Fruit fly (Drosophila melanogaster) whole organism, embryonic: ENCODE data around the gene Iru.
A peak's percentile ranks its signal among the peaks of the same experiment; 100 is the strongest.

Experiments
- BEAF-32 ChIP-seq: fragments of 200-800 bp; sonication (Bioruptor generic); optimal IDR thresholded peaks from 3 replicates; lab custom pipeline; 2017; ENCODE audit warnings: missing biosample characterization, missing genetic modification characterization, mild to moderate bottlenecking, moderate library complexity, missing genetic modification reagents
- C15 ChIP-seq: fragments of 200-800 bp; sonication (Bioruptor generic); IDR thresholded peaks from 3 replicates; pipeline ENCODE4 v1.3.6; 2022; ENCODE audit warnings: missing biosample characterization, missing genetic modification characterization
- CG13624 ChIP-seq: fragments of 200-800 bp; sonication (Bioruptor generic); optimal IDR thresholded peaks from 2 replicates; lab custom pipeline; 2016; ENCODE audit warnings: missing biosample characterization, missing genetic modification characterization
- CG13894 ChIP-seq: fragments of 200-800 bp; sonication (Bioruptor generic); optimal IDR thresholded peaks from 3 replicates; lab custom pipeline; 2018; ENCODE audit warnings: missing biosample characterization, mild to moderate bottlenecking, missing genetic modification characterization, moderate library complexity
- CG15601 ChIP-seq: fragments of 200-800 bp; sonication (Bioruptor generic); optimal IDR thresholded peaks from 3 replicates; lab custom pipeline; 2019; ENCODE audit warnings: missing biosample characterization, mild to moderate bottlenecking, missing genetic modification characterization, moderate library complexity
- CG16863 ChIP-seq: fragments of 200-800 bp; sonication (Bioruptor generic); optimal IDR thresholded peaks from 3 replicates; lab custom pipeline; 2016; ENCODE audit warnings: missing biosample characterization, missing genetic modification characterization
- CG17912 ChIP-seq: fragments of 200-800 bp; sonication (Bioruptor generic); optimal IDR thresholded peaks from 2 replicates; lab custom pipeline; 2018; ENCODE audit warnings: missing biosample characterization, mild to moderate bottlenecking, missing genetic modification characterization
- CG30020 ChIP-seq: fragments of 200-800 bp; optimal IDR thresholded peaks from 2 replicates; lab custom pipeline; 2019; ENCODE audit warnings: missing biosample characterization, mild to moderate bottlenecking, missing genetic modification characterization, moderate library complexity
- CG31224 ChIP-seq: fragments of 200-800 bp; sonication (Bioruptor generic); IDR thresholded peaks from 2 replicates; pipeline ENCODE4 v1.3.6; 2022; ENCODE audit warnings: missing biosample characterization, missing genetic modification characterization
- CG32532 ChIP-seq: fragments of 200-800 bp; sonication (Bioruptor generic); IDR thresholded peaks from 2 replicates; pipeline ENCODE4 v1.3.6; 2022; ENCODE audit warnings: missing biosample characterization, missing genetic modification characterization
- CG3407 ChIP-seq: fragments of 200-800 bp; sonication (Bioruptor generic); optimal IDR thresholded peaks from 2 replicates; lab custom pipeline; 2018; ENCODE audit warnings: missing biosample characterization, mild to moderate bottlenecking, missing genetic modification characterization
- CG6175 ChIP-seq: fragments of 200-800 bp; sonication (Bioruptor generic); IDR thresholded peaks from 3 replicates; pipeline ENCODE4 v1.3.6; 2022; ENCODE audit warnings: missing biosample characterization, missing genetic modification characterization
- CG7556 ChIP-seq: fragments of 200-800 bp; sonication (Bioruptor generic); optimal IDR thresholded peaks from 2 replicates; lab custom pipeline; 2017; ENCODE audit warnings: missing biosample characterization, mild to moderate bottlenecking, missing genetic modification characterization
- Dp ChIP-seq: fragments of 200-800 bp; sonication (Bioruptor generic); optimal IDR thresholded peaks from 2 replicates; lab custom pipeline; 2018; ENCODE audit warnings: missing biosample characterization, mild to moderate bottlenecking, missing genetic modification characterization, moderate library complexity
- E2f2 ChIP-seq: fragments of 200-800 bp; sonication (Bioruptor generic); IDR thresholded peaks from 2 replicates; pipeline ENCODE4 v1.3.6; 2022; ENCODE audit warnings: missing biosample characterization, missing genetic modification characterization
- Elba2 ChIP-seq: fragments of 200-800 bp; sonication (Bioruptor generic); optimal IDR thresholded peaks from 3 replicates; lab custom pipeline; 2016; ENCODE audit warnings: missing biosample characterization, missing genetic modification characterization
- Fer2 ChIP-seq: fragments of 200-800 bp; sonication (Bioruptor generic); optimal IDR thresholded peaks from 2 replicates; lab custom pipeline; 2018; ENCODE audit warnings: missing biosample characterization, mild to moderate bottlenecking, missing genetic modification characterization, moderate library complexity
- GATAe ChIP-seq: fragments of 200-800 bp; sonication (Bioruptor generic); conservative IDR thresholded peaks from 2 replicates; pipeline ENCODE4 v1.3.6; 2022; ENCODE audit warnings: missing biosample characterization, missing genetic modification characterization
- Gug ChIP-seq: fragments of 200-800 bp; sonication (Bioruptor generic); IDR thresholded peaks from 4 replicates; pipeline ENCODE4 v1.3.6; 2022; ENCODE audit warnings: missing biosample characterization, missing genetic modification characterization
- HLH54F ChIP-seq: fragments of 200-800 bp; sonication (Bioruptor generic); optimal IDR thresholded peaks from 3 replicates; lab custom pipeline; 2016; ENCODE audit warnings: missing biosample characterization, missing genetic modification characterization
- Hand ChIP-seq: fragments of 200-800 bp; sonication (Bioruptor generic); optimal IDR thresholded peaks from 2 replicates; lab custom pipeline; 2017; ENCODE audit warnings: mild to moderate bottlenecking, missing biosample characterization, missing genetic modification reagents, missing genetic modification characterization
- Lim3 ChIP-seq: fragments of 200-800 bp; sonication (Bioruptor generic); IDR thresholded peaks from 2 replicates; pipeline ENCODE4 v1.3.6; 2022; ENCODE audit warnings: missing biosample characterization, missing genetic modification characterization
- NC2α ChIP-seq: fragments of 200-800 bp; sonication (Bioruptor generic); optimal IDR thresholded peaks from 2 replicates; lab custom pipeline; 2016; ENCODE audit warnings: missing biosample characterization, missing genetic modification characterization
- Nf-YC ChIP-seq: fragments of 200-800 bp; optimal IDR thresholded peaks from 3 replicates; lab custom pipeline; 2019; ENCODE audit warnings: missing biosample characterization, mild to moderate bottlenecking, missing genetic modification characterization, moderate library complexity
- Oli ChIP-seq: fragments of 200-800 bp; sonication (Bioruptor generic); optimal IDR thresholded peaks from 2 replicates; lab custom pipeline; 2018; ENCODE audit warnings: missing biosample characterization, mild to moderate bottlenecking, missing genetic modification characterization, moderate library complexity
- Optix ChIP-seq: fragments of 200-800 bp; sonication (Bioruptor generic); IDR thresholded peaks from 3 replicates; pipeline ENCODE4 v1.3.6; 2022; ENCODE audit warnings: missing biosample characterization, missing genetic modification characterization
- Poxn ChIP-seq: fragments of 200-800 bp; sonication (Bioruptor generic); IDR thresholded peaks from 2 replicates; pipeline ENCODE4 v1.3.6; 2022; ENCODE audit warnings: missing biosample characterization, missing genetic modification characterization
- Ravus ChIP-seq: fragments of 200-800 bp; sonication (Bioruptor generic); IDR thresholded peaks from 2 replicates; pipeline ENCODE4 v1.3.6; 2022; ENCODE audit warnings: missing biosample characterization, missing genetic modification characterization
- Six4 ChIP-seq: fragments of 200-800 bp; sonication (Bioruptor generic); optimal IDR thresholded peaks from 2 replicates; lab custom pipeline; 2016; ENCODE audit warnings: missing biosample characterization, missing genetic modification characterization
- Sox102F ChIP-seq: fragments of 200-800 bp; sonication (Bioruptor generic); optimal IDR thresholded peaks from 2 replicates; lab custom pipeline; 2018; ENCODE audit warnings: missing biosample characterization, mild to moderate bottlenecking, missing genetic modification characterization, moderate library complexity
- amos ChIP-seq: fragments of 200-800 bp; sonication (Bioruptor generic); IDR thresholded peaks from 2 replicates; pipeline ENCODE4 v1.3.6; 2022; ENCODE audit warnings: missing biosample characterization, missing genetic modification characterization; ENCODE audit not compliant: partially characterized antibody
- bcd ChIP-seq: fragments of 200-800 bp; sonication (Bioruptor generic); optimal IDR thresholded peaks from 2 replicates; lab custom pipeline; 2017; ENCODE audit warnings: missing biosample characterization, mild to moderate bottlenecking, missing genetic modification characterization
- crol ChIP-seq: fragments of 200-800 bp; sonication (Bioruptor generic); IDR thresholded peaks from 2 replicates; pipeline ENCODE4 v1.3.6; 2022; ENCODE audit warnings: missing biosample characterization, missing genetic modification characterization
- crp ChIP-seq, 2 experiments: fragments of 200-800 bp; sonication (Bioruptor generic); optimal IDR thresholded peaks; 2 replicates in 1 of 2; 3 replicates in 1 of 2; lab custom pipeline; 2017; ENCODE audit warnings: missing biosample characterization in 2 of 2, missing genetic modification characterization in 2 of 2, mild to moderate bottlenecking in 1 of 2, moderate library complexity in 1 of 2
- danr ChIP-seq: fragments of 200-800 bp; sonication (Bioruptor generic); IDR thresholded peaks from 2 replicates; pipeline ENCODE4 v1.3.6; 2022; ENCODE audit warnings: missing biosample characterization, missing genetic modification characterization
- ems ChIP-seq: fragments of 200-800 bp; sonication (Bioruptor generic); optimal IDR thresholded peaks from 3 replicates; lab custom pipeline; 2016; ENCODE audit warnings: missing biosample characterization, missing genetic modification characterization
- h ChIP-seq: fragments of >200 bp; optimal IDR thresholded peaks from 2 replicates; lab custom pipeline; 2017
- jumu ChIP-seq: fragments of 200-800 bp; sonication (Bioruptor generic); optimal IDR thresholded peaks from 3 replicates; lab custom pipeline; 2016; ENCODE audit warnings: missing biosample characterization, missing genetic modification characterization
- klu ChIP-seq: fragments of 200-800 bp; sonication (Bioruptor generic); IDR thresholded peaks from 2 replicates; pipeline ENCODE4 v1.3.6; 2022; ENCODE audit warnings: missing biosample characterization, missing genetic modification characterization
- lmd ChIP-seq: fragments of 200-800 bp; sonication (Bioruptor generic); IDR thresholded peaks from 2 replicates; pipeline ENCODE4 v1.3.6; 2022; ENCODE audit warnings: missing biosample characterization, missing genetic modification characterization
- lola ChIP-seq, 3 experiments: fragments of >200 bp in 2 of 3; fragments of 200-800 bp in 1 of 3; sonication (Bioruptor generic) in 1 of 3; optimal IDR thresholded peaks; 2 replicates each; lab custom pipeline; 2017 to 2019; ENCODE audit warnings: missing biosample characterization in 3 of 3, missing genetic modification characterization in 3 of 3, mild to moderate bottlenecking in 1 of 3, moderate library complexity in 1 of 3
- mirr ChIP-seq: fragments of 200-800 bp; sonication (Bioruptor generic); optimal IDR thresholded peaks from 3 replicates; lab custom pipeline; 2018; ENCODE audit warnings: missing biosample characterization, mild to moderate bottlenecking, missing genetic modification characterization
- nerfin-1 ChIP-seq: fragments of 200-800 bp; sonication (Bioruptor generic); optimal IDR thresholded peaks from 3 replicates; lab custom pipeline; 2019; ENCODE audit warnings: missing biosample characterization, mild to moderate bottlenecking, missing genetic modification characterization, moderate library complexity
- otp ChIP-seq: fragments of 200-800 bp; sonication (Bioruptor generic); IDR thresholded peaks from 3 replicates; pipeline ENCODE4, ENCODE4 v1.3.6; 2022; ENCODE audit warnings: missing biosample characterization, missing genetic modification characterization
- pita ChIP-seq: fragments of 200-800 bp; sonication (Bioruptor generic); optimal IDR thresholded peaks from 2 replicates; lab custom pipeline; 2017; ENCODE audit warnings: missing biosample characterization, mild to moderate bottlenecking, missing genetic modification characterization
- seq ChIP-seq: fragments of 200-800 bp; sonication (Bioruptor generic); IDR thresholded peaks from 2 replicates; pipeline ENCODE4 v1.3.6; 2022; ENCODE audit warnings: missing biosample characterization, missing genetic modification characterization
- sna ChIP-seq: fragments of 200-800 bp; sonication (Bioruptor generic); IDR thresholded peaks from 2 replicates; pipeline ENCODE4 v1.3.6; 2022; ENCODE audit warnings: missing biosample characterization, missing genetic modification characterization; ENCODE audit not compliant: partially characterized antibody
- trh ChIP-seq: fragments of 200-800 bp; sonication (Bioruptor generic); optimal IDR thresholded peaks from 2 replicates; lab custom pipeline; 2016; ENCODE audit warnings: missing biosample characterization, missing genetic modification characterization
- unpg ChIP-seq: fragments of 200-800 bp; sonication (Bioruptor generic); optimal IDR thresholded peaks from 3 replicates; lab custom pipeline; 2018; ENCODE audit warnings: missing biosample characterization, mild to moderate bottlenecking, missing genetic modification characterization, moderate library complexity
- vnd ChIP-seq: fragments of 200-800 bp; sonication (Bioruptor generic); IDR thresholded peaks from 3 replicates; pipeline ENCODE4 v1.3.6; 2022; ENCODE audit warnings: missing biosample characterization, missing genetic modification characterization; ENCODE audit not compliant: partially characterized antibody
- zen2 ChIP-seq: fragments of 200-800 bp; sonication (Bioruptor generic); IDR thresholded peaks from 3 replicates; pipeline ENCODE4 v1.3.6; 2022; ENCODE audit warnings: missing biosample characterization, missing genetic modification characterization; ENCODE audit not compliant: partially characterized antibody

Iru gene

dm6 chr3R:9038652-9039051 lies 32.4 kb downstream of the Iru start, which contains the start of gene hyx (continued):
- TF ChIP-seq Lim3 (no peak), Poxn (GFP tag; lab: Robert Waterston, UW) (no peak), mirr (GFP tag; lab: Kevin White, UChicago) (peak; percentile 16), NC2α (no peak), Nf-YC (tag; lab: Kevin White, UChicago) (peak; percentile 48), CG15601 (tag; lab: Kevin White, UChicago) (peak; percentile 24), crp (GFP tag; optimal IDR thresholded peaks at IDR 0.05; lab: Kevin White, UChicago) (peak; percentile 69 to 95), crol (GFP tag; lab: Robert Waterston, UW) (no peak), CG7556 (GFP tag; lab: Kevin White, UChicago) (peak; percentile 9), Six4 (no peak), sna (GFP tag; lab: Robert Waterston, UW) (peak; percentile 85), klu (peak; percentile 44), amos (GFP tag; lab: Robert Waterston, UW) (peak; percentile 78), pita (GFP tag; lab: Kevin White, UChicago) (no peak), CG6175 (GFP tag; lab: Robert Waterston, UW) (no peak), h (lab: Kevin White, UChicago) (no peak), Fer2 (tag; lab: Kevin White, UChicago) (no peak), Ravus (GFP tag; lab: Robert Waterston, UW) (no peak), ems (GFP tag; lab: Kevin White, UChicago) (peak; percentile 20), bcd (GFP tag; lab: Kevin White, UChicago) (peak; percentile 43), otp (GFP tag; lab: Robert Waterston, UW) (no peak), BEAF-32 (peak; percentile 77), HLH54F (peak; percentile 13), seq (GFP tag; lab: Robert Waterston, UW) (no peak), lmd (GFP tag; lab: Robert Waterston, UW) (no peak; the same call in 1 of the 2 replicates), jumu (GFP tag; lab: Kevin White, UChicago) (peak; percentile 19), Sox102F (no peak), CG31224 (GFP tag; lab: Robert Waterston, UW) (no peak), Gug (peak; percentile 34; the same call in 1 of the 4 replicates), GATAe (GFP tag; lab: Robert Waterston, UW) (no peak), trh (GFP tag; lab: Kevin White, UChicago) (no peak), Elba2 (peak; percentile 94), CG32532 (GFP tag; lab: Robert Waterston, UW) (no peak; the same call in 1 of the 2 replicates), danr (GFP tag; lab: Robert Waterston, UW) (no peak), E2f2 (GFP tag; lab: Robert Waterston, UW) (no peak), CG17912 (GFP tag; lab: Kevin White, UChicago) (no peak), CG3407 (GFP tag; lab: Kevin White, UChicago) (no peak), C15 (GFP tag; lab: Robert Waterston, UW) (no peak), Optix (GFP tag; lab: Robert Waterston, UW) (no peak), CG30020 (tag; lab: Kevin White, UChicago) (no peak), CG16863 (GFP tag; lab: Kevin White, UChicago) (peak; percentile 9), Dp (GFP tag; lab: Kevin White, UChicago) (no peak), CG13624 (GFP tag; lab: Kevin White, UChicago) (peak; percentile 49), zen2 (GFP tag; lab: Robert Waterston, UW) (no peak; the same call in 1 of the 3 replicates), Hand (GFP tag; lab: Kevin White, UChicago) (no peak), vnd (GFP tag; lab: Robert Waterston, UW) (peak; percentile 66), lola (GFP tag; optimal IDR thresholded peaks at IDR 0.05; lab: Kevin White, UChicago) (peak in 1 of 3 experiments; percentile 19), Oli (tag; lab: Kevin White, UChicago) (no peak), CG13894 (tag; lab: Kevin White, UChicago) (peak; percentile 59), nerfin-1 (peak; percentile 91), unpg (GFP tag; lab: Kevin White, UChicago) (peak; percentile 14)
